Fruit fly (Drosophila melanogaster) S2 (cell line): ENCODE results near the gene CG42709.

ENCODE experiments used
- CG8478 ChIP-seq: fragments of >200 bp; optimal IDR thresholded peaks from 2 replicates; lab custom pipeline; 2018
- CTCF ChIP-seq, 2 experiments: fragments of >200 bp; optimal IDR thresholded peaks; 2 replicates each; lab custom pipeline; 2018

The CG42709 gene

DNA sequence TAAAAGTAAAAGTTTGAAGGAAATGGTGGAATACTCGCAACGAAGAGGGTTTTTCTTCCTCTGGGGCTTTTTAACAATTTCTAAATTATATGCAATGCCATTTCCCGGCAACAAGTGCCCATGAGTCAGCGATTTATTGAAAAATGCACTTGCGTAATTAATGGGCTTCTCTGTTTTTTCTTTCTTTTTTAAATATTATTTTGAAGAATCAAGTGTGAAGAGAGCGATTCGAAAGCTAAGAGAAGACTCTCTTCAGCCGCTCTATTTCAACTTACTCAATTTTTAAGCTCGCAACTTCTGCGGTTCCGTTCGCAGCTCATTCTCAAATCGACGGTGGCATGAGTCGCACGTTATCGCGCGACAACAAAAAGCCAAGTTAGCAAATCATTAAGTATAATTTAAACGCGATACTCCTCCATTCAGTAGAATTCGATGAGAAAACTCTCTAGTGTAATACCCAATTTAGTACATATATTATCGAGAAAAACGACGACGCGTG, at the start of gene CG42709:
TSS of gene CG42709 (plus strand) at position 318 of the 499 bp plus-strand sequence.
- TF ChIP-seq CTCF (optimal IDR thresholded peaks at IDR 0.05; lab: Kevin White, UChicago) (no peak), CG8478 (lab: Kevin White, UChicago) (no peak)

- TF ChIP-seq CG8478 (lab: Kevin White, UChicago) (no peak), CTCF (optimal IDR thresholded peaks at IDR 0.05; lab: Kevin White, UChicago) (no peak)
These were observed 48.4 kb upstream of the CG42709 start, which contains the start of gene CG32112 for dm6 chr3L:12741608-12742007. TSS of gene CG32112 (plus strand) at chr3L:12741718.

DNA sequence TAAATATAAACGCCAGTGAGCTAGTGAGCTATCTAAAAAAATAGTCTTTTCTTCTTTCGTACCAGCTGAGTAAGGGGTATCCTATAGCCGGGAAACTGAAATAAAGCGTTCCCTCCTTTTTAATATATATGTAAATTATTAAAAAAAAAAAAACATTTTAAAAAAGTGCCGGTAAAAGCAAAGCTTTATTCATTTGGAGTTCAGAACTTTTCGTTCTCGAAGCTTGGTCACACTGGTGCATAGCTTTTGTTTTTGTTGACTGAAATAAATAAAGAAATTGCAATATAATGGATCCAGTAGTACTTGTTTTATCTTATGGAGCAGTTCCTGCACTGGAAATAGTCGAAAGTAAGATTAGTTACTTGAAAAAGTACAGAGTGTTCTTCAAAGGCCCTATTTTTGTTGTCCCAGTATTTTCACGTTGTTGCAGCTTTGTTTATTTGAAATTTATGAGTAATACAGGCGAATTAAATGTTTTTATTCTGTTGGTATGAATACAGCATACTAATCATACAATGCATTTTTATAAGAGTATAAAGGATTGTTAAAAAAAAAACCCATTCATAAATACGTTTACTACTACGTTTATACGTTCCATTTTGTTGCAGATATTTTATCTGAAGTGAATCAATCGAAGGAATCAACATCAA, 44.7 kb upstream of the CG42709 start, which contains the start of gene CG32109:
TSS of gene CG32109 (plus strand) at position 224 of the 650 bp plus-strand sequence.
- TF ChIP-seq CG8478 (lab: Kevin White, UChicago), result no peak
- TF ChIP-seq CTCF (optimal IDR thresholded peaks at IDR 0.05; lab: Kevin White, UChicago), result no peak

dm6 chr3L:12746241-12746640, 43.8 kb upstream of the CG42709 start:
- TF ChIP-seq CG8478 (lab: Kevin White, UChicago), result no peak
- no peak for TF ChIP-seq CTCF (optimal IDR thresholded peaks at IDR 0.05; lab: Kevin White, UChicago)

- TF ChIP-seq CTCF (optimal IDR thresholded peaks at IDR 0.05; lab: Kevin White, UChicago), result no peak
These were observed 41.1 kb upstream of the CG42709 start for dm6 chr3L:12748711-12749566.

dm6 chr3L:12749567-12750535, 40.1 kb upstream of the CG42709 start, which contains the start of the genes Klc and CG10984:
TSS of gene Klc (minus strand) at chr3L:12750056.
TSS of gene CG10984 (plus strand) at chr3L:12750119.
- TF ChIP-seq CTCF (optimal IDR thresholded peaks at IDR 0.05; lab: Kevin White, UChicago) (no peak), CG8478 (lab: Kevin White, UChicago) (no peak)

dm6 chr3L:12754769-12755189, 35.2 kb upstream of the CG42709 start, which contains the start of the genes CG10973 and Vps13D:
TSS of gene CG10973 (minus strand) at chr3L:12754774.
TSS of gene Vps13D (plus strand) at chr3L:12755049.
- no peak for TF ChIP-seq CTCF (optimal IDR thresholded peaks at IDR 0.05; lab: Kevin White, UChicago)
- no peak for TF ChIP-seq CG8478 (lab: Kevin White, UChicago)

DNA sequence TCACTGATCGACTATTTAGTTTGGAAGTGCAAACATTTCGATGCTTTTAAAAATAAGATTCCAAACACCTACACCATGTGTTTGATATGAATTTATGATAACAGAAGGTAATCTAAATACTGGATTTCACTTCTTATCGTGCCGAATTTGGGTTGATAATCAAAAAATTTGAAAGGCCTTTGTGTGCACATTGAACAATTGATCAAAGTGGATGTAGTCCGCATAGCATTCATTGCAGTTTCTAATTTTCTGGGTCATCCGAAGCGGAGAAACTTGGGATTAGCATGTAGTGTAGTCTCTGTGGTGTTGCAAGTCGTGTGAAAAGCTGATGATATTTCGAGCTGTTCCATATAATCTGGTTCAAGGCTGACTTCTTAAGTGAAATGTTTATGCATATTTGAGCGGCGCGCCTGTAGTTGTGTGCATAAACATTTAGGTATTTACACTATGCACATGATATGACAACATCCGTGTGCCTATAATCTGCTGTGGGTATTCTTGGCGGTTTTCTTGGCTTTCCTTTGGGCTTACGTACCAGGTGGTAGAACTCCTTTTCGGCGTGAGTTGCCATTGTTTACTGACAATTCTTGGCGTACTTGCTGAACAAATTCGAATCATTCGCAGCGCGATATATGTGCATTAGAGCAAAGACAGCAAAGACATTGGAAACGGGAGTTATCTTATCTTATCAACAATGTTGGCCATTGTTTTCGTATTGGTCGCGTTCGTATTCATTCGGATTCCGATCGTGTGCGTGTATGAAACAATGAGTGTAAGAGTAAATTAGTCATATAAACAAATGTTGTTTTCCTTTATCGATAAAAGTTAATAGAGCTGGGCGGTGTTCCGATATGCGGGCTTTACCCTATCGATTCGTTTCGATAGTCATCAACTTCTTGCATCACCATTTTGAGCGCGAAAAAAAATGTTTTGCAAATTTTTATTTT, 17.0 kb upstream of the CG42709 start, which contains the start of gene Hip1:
TSS of gene Hip1 (minus strand) at position 834 of the 947 bp plus-strand sequence.
- TF ChIP-seq CG8478 (lab: Kevin White, UChicago), result no peak
- no peak for TF ChIP-seq CTCF (optimal IDR thresholded peaks at IDR 0.05; lab: Kevin White, UChicago)

- no peak for TF ChIP-seq CG8478 (lab: Kevin White, UChicago)
- no peak for TF ChIP-seq CTCF (optimal IDR thresholded peaks at IDR 0.05; lab: Kevin White, UChicago)
These were observed 11.4 kb upstream of the CG42709 start, which contains the start of gene CG32106 for dm6 chr3L:12778616-12779015. TSS of gene CG32106 (minus strand) at chr3L:12778716.

DNA sequence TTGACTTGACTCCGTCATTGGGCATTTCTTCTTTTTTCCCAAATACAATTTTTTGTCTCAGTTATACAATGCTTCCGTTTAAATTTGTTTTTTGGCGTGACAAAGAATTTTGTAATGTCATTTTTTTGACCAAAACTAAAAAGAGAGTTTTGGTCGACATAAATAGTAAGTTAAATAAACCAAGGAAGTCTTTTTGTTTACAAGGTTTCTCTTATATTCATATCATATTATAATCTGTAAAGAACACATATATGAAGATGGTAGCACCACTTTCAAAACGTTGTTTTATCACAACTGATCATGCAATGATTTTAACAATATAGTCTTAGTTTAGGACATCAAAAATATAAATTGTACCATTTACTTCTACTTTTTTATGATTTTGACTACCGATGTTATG, 9.0 kb upstream of the CG42709 start, which contains the start of the genes CG10969 and CG17666:
TSS of gene CG10969 (minus strand) at position 101 of the 400 bp plus-strand sequence.
TSS of gene CG17666 (plus strand) at position 329 of the 400 bp plus-strand sequence.
- TF ChIP-seq CG8478 (lab: Kevin White, UChicago) (no peak), CTCF (optimal IDR thresholded peaks at IDR 0.05; lab: Kevin White, UChicago) (no peak)

dm6 chr3L:12790783-12791678, 1.0 kb downstream of the CG42709 start:
- no peak for TF ChIP-seq CG8478 (lab: Kevin White, UChicago)
- TF ChIP-seq CTCF (optimal IDR thresholded peaks at IDR 0.05; lab: Kevin White, UChicago), result no peak
